Fruit fly (Drosophila melanogaster) Kc167 (cell line): Measurements from ENCODE around the gene zpg.

Experiments
- Myc ChIP-seq: fragments of >200 bp; optimal IDR thresholded peaks from 2 replicates; lab custom pipeline; 2017; ENCODE audit warnings: missing external identifiers
- Sin3A ChIP-seq: fragments of >200 bp; optimal IDR thresholded peaks from 2 replicates; lab custom pipeline; 2018; ENCODE audit warnings: missing external identifiers
- h ChIP-seq: fragments of >200 bp; optimal IDR thresholded peaks from 3 replicates; lab custom pipeline; 2018; ENCODE audit warnings: missing external identifiers
- insv ChIP-seq: fragments of >200 bp; optimal IDR thresholded peaks from 3 replicates; lab custom pipeline; 2018; ENCODE audit warnings: missing external identifiers
- psq ChIP-seq: fragments of >200 bp; optimal IDR thresholded peaks from 2 replicates; lab custom pipeline; 2017; ENCODE audit warnings: missing external identifiers
- ttk ChIP-seq: sonication (Bioruptor generic); optimal IDR thresholded peaks from 2 replicates; lab custom pipeline; 2017; ENCODE audit warnings: missing external identifiers

Gene zpg

dm6 chr3L:6605925-6606324 is at the start of gene zpg:
TSS of gene zpg (minus strand) at chr3L:6606032.
- no peak for TF ChIP-seq Sin3A (lab: Kevin White, UChicago)
- TF ChIP-seq insv (lab: Kevin White, UChicago), result no peak
- no peak for TF ChIP-seq Myc
- no peak for TF ChIP-seq ttk (lab: Kevin White, UChicago)
- TF ChIP-seq psq (lab: Kevin White, UChicago), result no peak
- no peak for TF ChIP-seq h (lab: Kevin White, UChicago)

- TF ChIP-seq ttk (lab: Kevin White, UChicago) (no peak), insv (lab: Kevin White, UChicago) (no peak), psq (lab: Kevin White, UChicago) (no peak), Sin3A (lab: Kevin White, UChicago) (no peak), h (lab: Kevin White, UChicago) (no peak), Myc (no peak)
These were observed 17.9 kb upstream of the zpg start, which contains the start of gene GluRIA for dm6 chr3L:6623669-6624204. TSS of gene GluRIA (plus strand) at chr3L:6624032.

DNA sequence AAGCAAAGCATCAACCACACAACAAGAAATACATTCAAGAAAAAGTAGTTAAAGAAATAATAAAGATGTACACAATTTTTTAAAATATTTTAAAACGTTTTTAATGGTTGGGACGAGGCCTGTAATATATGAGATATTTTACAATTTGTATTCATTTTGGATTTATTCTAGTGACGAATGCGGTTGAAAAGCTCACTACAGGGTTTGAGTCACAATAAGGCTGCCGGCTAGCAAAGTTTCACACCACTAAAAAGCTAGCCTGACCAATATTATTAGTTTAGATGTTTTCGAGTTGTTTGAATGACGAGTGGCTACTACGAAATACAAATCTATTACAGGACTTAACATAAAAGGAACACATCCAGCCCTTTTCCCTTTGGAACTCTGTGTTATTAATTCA is 13.2 kb upstream of the zpg start:
- TF ChIP-seq Myc, result no peak
- TF ChIP-seq insv (lab: Kevin White, UChicago), result no peak
- no peak for TF ChIP-seq Sin3A (lab: Kevin White, UChicago)
- TF ChIP-seq ttk (lab: Kevin White, UChicago), result no peak
- TF ChIP-seq psq (lab: Kevin White, UChicago), result no peak
- no peak for TF ChIP-seq h (lab: Kevin White, UChicago)

dm6 chr3L:6615181-6615580 is 9.3 kb upstream of the zpg start:
- TF ChIP-seq Sin3A (lab: Kevin White, UChicago) (no peak), Myc (no peak)

DNA sequence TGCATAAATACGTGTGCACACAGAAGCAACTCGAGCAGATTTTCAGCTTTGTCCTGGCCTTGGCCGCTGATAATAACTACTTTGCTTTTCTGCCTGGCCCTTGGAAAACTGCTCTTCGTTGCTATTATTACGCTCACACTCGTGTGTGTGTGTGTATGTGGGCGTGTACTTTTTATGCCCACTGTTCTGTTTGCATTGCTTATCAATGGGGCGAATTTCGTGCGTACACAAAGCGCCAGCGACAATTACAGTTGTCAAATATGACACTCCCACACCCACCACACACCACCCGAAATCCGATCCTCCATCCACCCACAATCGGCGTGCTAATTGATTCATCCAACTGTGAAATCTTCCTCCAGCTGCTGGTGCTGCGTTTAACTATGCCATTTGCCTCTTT is 6.8 kb upstream of the zpg start:
- TF ChIP-seq psq (lab: Kevin White, UChicago) (no peak), insv (lab: Kevin White, UChicago) (no peak), ttk (lab: Kevin White, UChicago) (no peak), Myc (no peak), h (lab: Kevin White, UChicago) (no peak), Sin3A (lab: Kevin White, UChicago) (no peak)

DNA sequence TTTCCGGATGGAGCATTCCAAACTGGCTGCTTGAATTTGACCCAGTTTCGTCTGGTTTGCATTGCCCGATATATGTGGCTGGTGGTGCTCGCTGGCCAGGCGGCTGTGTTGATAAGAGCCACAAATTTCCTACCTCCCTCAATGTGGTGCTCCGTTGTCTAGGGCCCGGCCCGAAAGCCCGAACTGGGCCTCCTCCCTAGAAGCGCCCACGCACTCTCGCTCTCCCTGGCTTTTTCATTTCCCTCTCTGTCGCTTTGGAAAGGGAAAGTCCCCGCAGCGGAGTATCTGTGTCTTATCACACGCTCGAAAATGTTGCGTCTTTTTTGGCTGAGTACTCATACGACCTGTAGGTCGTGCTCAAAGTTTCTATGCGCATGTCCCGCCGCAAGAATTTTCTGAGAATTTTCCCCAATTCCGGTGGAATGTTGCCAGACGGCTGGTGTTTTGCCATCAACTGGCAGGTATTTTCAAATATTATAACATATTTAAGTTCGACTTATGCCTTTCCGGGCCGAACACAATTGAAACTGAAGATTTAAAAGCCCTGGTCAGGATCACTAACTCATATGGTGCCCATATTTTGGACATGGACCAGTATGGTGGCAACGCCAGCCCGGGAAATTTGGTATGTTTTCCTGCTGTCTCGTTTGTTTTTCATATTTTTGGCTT is 3.2 kb upstream of the zpg start, which contains the start of gene axed:
Gene axed (plus strand): TSS at position 442 of the 669 bp plus-strand sequence.
- TF ChIP-seq Myc (no peak), Sin3A (lab: Kevin White, UChicago) (no peak)

dm6 chr3L:6603266-6603734 is 2.5 kb downstream of the zpg start, which contains the start of the genes ndl and Rexo5:
TSS of gene ndl (minus strand) at chr3L:6603366.
TSS of gene Rexo5 (plus strand) at chr3L:6603684.
- TF ChIP-seq Sin3A (lab: Kevin White, UChicago), result no peak
- TF ChIP-seq ttk (lab: Kevin White, UChicago), result no peak
- TF ChIP-seq h (lab: Kevin White, UChicago), result no peak
- no peak for TF ChIP-seq insv (lab: Kevin White, UChicago)
- no peak for TF ChIP-seq Myc
- TF ChIP-seq psq (lab: Kevin White, UChicago), result no peak

- TF ChIP-seq Myc (no peak), insv (lab: Kevin White, UChicago) (no peak), ttk (lab: Kevin White, UChicago) (no peak), h (lab: Kevin White, UChicago) (no peak), psq (lab: Kevin White, UChicago) (no peak), Sin3A (lab: Kevin White, UChicago) (no peak)
These were observed 16.3 kb downstream of the zpg start, which contains the start of gene jv for dm6 chr3L:6589429-6590062. TSS of gene jv (minus strand) at chr3L:6589479.

DNA sequence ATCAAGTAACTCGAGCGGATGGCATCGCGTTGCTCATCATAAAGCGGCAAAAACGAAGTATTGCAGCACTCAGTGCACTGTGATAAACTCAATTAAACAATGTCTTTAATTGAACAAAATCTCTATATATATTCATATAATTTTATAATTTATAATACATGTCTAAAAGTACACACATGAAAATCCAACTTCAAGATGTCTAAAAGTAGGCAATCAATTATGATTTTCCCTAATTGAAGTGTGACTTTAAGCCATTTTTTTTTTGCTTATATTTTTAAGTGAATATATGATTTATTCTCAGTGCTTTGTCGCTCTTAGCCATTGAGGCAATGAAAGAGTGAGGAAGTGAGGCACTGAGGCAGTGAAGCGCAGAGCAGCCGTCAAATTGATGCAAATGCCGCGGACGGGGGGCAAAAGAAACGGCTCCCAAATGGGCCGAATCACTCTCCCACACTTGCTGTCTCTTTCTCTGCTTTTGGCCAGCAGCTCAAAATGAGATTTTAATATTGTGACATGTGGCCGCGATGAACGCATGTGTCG is 28.4 kb downstream of the zpg start:
- TF ChIP-seq psq (lab: Kevin White, UChicago) (no peak), Sin3A (lab: Kevin White, UChicago) (no peak), ttk (lab: Kevin White, UChicago) (no peak), h (lab: Kevin White, UChicago) (no peak), Myc (no peak), insv (lab: Kevin White, UChicago) (no peak)

DNA sequence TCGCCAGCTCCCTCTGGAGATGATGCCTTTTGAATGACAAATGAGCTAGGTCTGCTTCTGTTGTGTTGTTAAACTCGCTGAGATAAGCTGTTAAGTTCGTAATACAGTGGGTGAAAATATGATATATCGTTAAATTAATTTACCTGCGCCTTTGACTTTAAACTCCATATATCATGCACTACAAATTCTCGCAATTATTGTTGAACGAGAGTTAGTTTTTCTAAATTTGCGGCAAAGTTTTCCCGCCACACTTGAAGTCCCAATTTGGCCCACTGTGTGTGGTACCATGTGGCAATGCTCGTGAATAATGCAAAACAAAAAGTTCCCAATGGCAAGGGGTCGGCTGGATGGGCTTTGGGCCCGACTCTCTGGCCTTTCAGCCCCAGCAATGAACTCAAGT is 29.1 kb downstream of the zpg start:
- TF ChIP-seq Myc, result no peak
- TF ChIP-seq ttk (lab: Kevin White, UChicago), result no peak
- no peak for TF ChIP-seq psq (lab: Kevin White, UChicago)
- TF ChIP-seq h (lab: Kevin White, UChicago), result no peak
- no peak for TF ChIP-seq Sin3A (lab: Kevin White, UChicago)
- TF ChIP-seq insv (lab: Kevin White, UChicago), result no peak

- TF ChIP-seq Sin3A (lab: Kevin White, UChicago) (no peak), insv (lab: Kevin White, UChicago) (no peak), h (lab: Kevin White, UChicago) (no peak), Myc (no peak), ttk (lab: Kevin White, UChicago) (no peak), psq (lab: Kevin White, UChicago) (no peak)
These were observed 44.8 kb downstream of the zpg start for dm6 chr3L:6561052-6561451.
